Fruit fly (Drosophila melanogaster): ENCODE results near the gene spen.

DNA sequence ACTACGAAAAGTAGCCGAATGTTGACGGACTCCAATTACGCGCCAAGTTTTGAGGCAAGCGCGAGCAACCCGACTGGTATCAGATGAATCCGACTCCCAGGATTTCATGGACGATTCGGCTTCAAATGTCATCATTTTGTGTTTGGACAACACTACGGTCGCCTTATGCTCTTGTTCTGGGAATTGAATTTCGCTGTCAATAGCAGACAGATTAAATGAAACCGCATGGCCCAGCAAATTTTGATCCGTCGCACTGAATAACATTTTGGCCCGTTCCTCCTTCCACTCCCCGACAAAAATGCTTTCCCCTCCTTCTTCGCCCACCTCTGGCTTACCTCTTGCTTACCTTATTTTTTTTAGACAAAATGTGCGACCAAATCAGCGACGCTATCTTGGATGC lies 48.8 kb upstream of the spen start:
- TF ChIP-seq ovo (GFP tag; optimal IDR thresholded peaks at IDR 0.05) (no peak), Crg-1 (GFP tag; optimal IDR thresholded peaks at IDR 0.05) (no peak), CG14711 (tag; optimal IDR thresholded peaks at IDR 0.05) (no peak), CG5204 (GFP tag; optimal IDR thresholded peaks at IDR 0.05) (no peak), cnc (optimal IDR thresholded peaks at IDR 0.05) (no peak), Clk (GFP tag; optimal IDR thresholded peaks at IDR 0.05) (no peak), Mnt (GFP tag; optimal IDR thresholded peaks at IDR 0.05) (no peak), CG7101 (tag; optimal IDR thresholded peaks at IDR 0.05) (no peak), bab1 (GFP tag; optimal IDR thresholded peaks at IDR 0.05) (no peak), toe (GFP tag; optimal IDR thresholded peaks at IDR 0.05) (no peak), kay (GFP tag; ENCODE audit: borderline replicate concordance) (no peak), tj (GFP tag; optimal IDR thresholded peaks at IDR 0.05) (peak; percentile 99)
